Worm (Caenorhabditis elegans) whole organism, midembryonic: ENCODE measurements around the gene swt-6.

Experiments
- cog-1 ChIP-seq: sonication (generic microtip); optimal IDR thresholded peaks from 2 replicates; lab custom pipeline; 2016; ENCODE audit warnings: missing genetic modification characterization, missing compliant biosample characterization
- klf-2 ChIP-seq: fragments of 200-800 bp; sonication (Bioruptor generic); conservative IDR thresholded peaks from 2 replicates; pipeline ENCODE4 v1.3.6; 2022; ENCODE audit warnings: missing genetic modification reagents, missing genetic modification characterization, missing compliant biosample characterization
- med-1 ChIP-seq: sonication (generic microtip); optimal IDR thresholded peaks from 2 replicates; lab custom pipeline; 2017; ENCODE audit warnings: missing genetic modification characterization, mild to moderate bottlenecking, missing compliant biosample characterization, antibody characterized with exemption, missing genetic modification reagents; ENCODE audit not compliant: insufficient read depth

ce11 chrV:13946385-13947019 is 7.7 kb upstream of the swt-6 start, which contains the start of the genes srx-10 and clec-226:
- no peak for TF ChIP-seq klf-2 (GFP tag; lab: Robert Waterston, UW)
- no peak for TF ChIP-seq cog-1 (tag; lab: Kevin White, UChicago)
- TF ChIP-seq med-1 = no peak
